Worm (Caenorhabditis elegans) whole organism, young adult: ENCODE data around the gene rsu-1.

Experiments used
- F10E7.11 ChIP-seq: sonication (generic microtip); optimal IDR thresholded peaks from 2 replicates; lab custom pipeline; 2017; ENCODE audit warnings: mild to moderate bottlenecking, missing genetic modification characterization, moderate library complexity, missing compliant biosample characterization
- F22D6.2 ChIP-seq: sonication (generic microtip); optimal IDR thresholded peaks from 2 replicates; lab custom pipeline; 2016; ENCODE audit warnings: mild to moderate bottlenecking, missing genetic modification characterization, missing compliant biosample characterization
- F23B12.7 ChIP-seq: sonication (generic microtip); optimal IDR thresholded peaks from 2 replicates; lab custom pipeline; 2017; ENCODE audit warnings: missing genetic modification characterization, mild to moderate bottlenecking, missing compliant biosample characterization, antibody characterized with exemption, moderate library complexity; ENCODE audit not compliant: insufficient read depth
- F52B5.7 ChIP-seq: sonication (generic microtip); optimal IDR thresholded peaks from 2 replicates; lab custom pipeline; 2016; ENCODE audit warnings: mild to moderate bottlenecking, missing genetic modification characterization, missing compliant biosample characterization
- F57C9.4 ChIP-seq: sonication (generic microtip); optimal IDR thresholded peaks from 2 replicates; lab custom pipeline; 2017; ENCODE audit warnings: mild to moderate bottlenecking, missing genetic modification characterization, missing compliant biosample characterization
- Y53G8AR.9 ChIP-seq: fragments of 200-800 bp; sonication (Bioruptor generic); conservative IDR thresholded peaks from 2 replicates; pipeline ENCODE4 v1.3.6; 2022; ENCODE audit warnings: missing genetic modification reagents, missing genetic modification characterization, missing compliant biosample characterization
- Y56A3A.18 ChIP-seq: fragments of 200-800 bp; sonication (Bioruptor generic); IDR thresholded peaks from 2 replicates; pipeline ENCODE4 v1.3.6; 2022; ENCODE audit warnings: missing genetic modification reagents, missing genetic modification characterization, missing compliant biosample characterization
- ZK185.1 ChIP-seq: sonication (generic microtip); optimal IDR thresholded peaks from 2 replicates; lab custom pipeline; 2016; ENCODE audit warnings: mild to moderate bottlenecking, missing genetic modification characterization, missing compliant biosample characterization; ENCODE audit not compliant: poor library complexity, severe bottlenecking
- akir-1 ChIP-seq: fragments of 200-800 bp; sonication (Bioruptor generic); optimal IDR thresholded peaks from 2 replicates; lab custom pipeline; 2018; ENCODE audit warnings: mild to moderate bottlenecking, missing genetic modification characterization, moderate library complexity, missing compliant biosample characterization
- aptf-3 ChIP-seq: fragments of 200-800 bp; sonication (Bioruptor generic); IDR thresholded peaks from 2 replicates; pipeline ENCODE4 v1.3.6; 2022; ENCODE audit warnings: missing genetic modification characterization, missing compliant biosample characterization
- attf-5 ChIP-seq: fragments of 200-800 bp; sonication (Bioruptor generic); optimal IDR thresholded peaks from 2 replicates; lab custom pipeline; 2018; ENCODE audit warnings: mild to moderate bottlenecking, missing genetic modification characterization, missing compliant biosample characterization
- bed-1 ChIP-seq: fragments of 200-800 bp; sonication (Bioruptor generic); IDR thresholded peaks from 2 replicates; pipeline ENCODE4 v1.3.6; 2022; ENCODE audit warnings: missing genetic modification reagents, missing genetic modification characterization, missing compliant biosample characterization
- cebp-1 ChIP-seq, 2 experiments: fragments of 200-800 bp in 1 of 2; sonication (Bioruptor generic) in 1 of 2; sonication (generic microtip) in 1 of 2; IDR thresholded peaks in 1 of 2; optimal IDR thresholded peaks in 1 of 2; 2 replicates each; pipeline versions ENCODE4 v1.3.6 to Lab custom; 2017 to 2022; ENCODE audit warnings: missing compliant biosample characterization in 2 of 2, missing genetic modification characterization in 2 of 2, mild to moderate bottlenecking in 1 of 2, missing genetic modification reagents in 1 of 2, moderate library complexity in 1 of 2
- ceh-27 ChIP-seq: fragments of 200-800 bp; sonication (Bioruptor generic); optimal IDR thresholded peaks from 2 replicates; lab custom pipeline; 2018; ENCODE audit warnings: mild to moderate bottlenecking, missing genetic modification characterization, moderate library complexity, missing compliant biosample characterization
- ceh-79 ChIP-seq: sonication (generic microtip); optimal IDR thresholded peaks from 2 replicates; lab custom pipeline; 2017; ENCODE audit warnings: mild to moderate bottlenecking, missing genetic modification characterization, missing compliant biosample characterization
- die-1 ChIP-seq: sonication (generic microtip); optimal IDR thresholded peaks from 2 replicates; lab custom pipeline; 2016; ENCODE audit warnings: missing genotype, mild to moderate bottlenecking, missing genetic modification characterization, missing compliant biosample characterization
- dox-1 ChIP-seq: fragments of 200-800 bp; sonication (Bioruptor generic); IDR thresholded peaks from 2 replicates; pipeline ENCODE4 v1.3.6; 2022; ENCODE audit warnings: missing genetic modification reagents, missing genetic modification characterization, missing compliant biosample characterization
- dpff-1 ChIP-seq: sonication (generic microtip); optimal IDR thresholded peaks from 2 replicates; lab custom pipeline; 2017; ENCODE audit warnings: mild to moderate bottlenecking, missing genetic modification characterization, missing compliant biosample characterization
- egrh-3 ChIP-seq: fragments of 200-800 bp; sonication (Bioruptor generic); IDR thresholded peaks from 2 replicates; pipeline ENCODE4 v1.3.6; 2022; ENCODE audit warnings: missing genetic modification reagents, missing genetic modification characterization, missing compliant biosample characterization
- ets-4 ChIP-seq: fragments of 200-800 bp; sonication (Bioruptor generic); optimal IDR thresholded peaks from 2 replicates; lab custom pipeline; 2018; ENCODE audit warnings: mild to moderate bottlenecking, missing genetic modification characterization, missing compliant biosample characterization
- hlh-12 ChIP-seq: sonication (generic microtip); optimal IDR thresholded peaks from 2 replicates; lab custom pipeline; 2016; ENCODE audit warnings: missing genetic modification characterization, missing compliant biosample characterization
- hmg-1.2 ChIP-seq: fragments of 200-800 bp; sonication (Bioruptor generic); IDR thresholded peaks from 2 replicates; pipeline ENCODE4 v1.3.6; 2022; ENCODE audit warnings: missing genetic modification reagents, missing genetic modification characterization, missing compliant biosample characterization
- hrde-1 ChIP-seq: sonication (generic microtip); optimal IDR thresholded peaks from 2 replicates; lab custom pipeline; 2016; ENCODE audit warnings: missing genetic modification characterization, mild to moderate bottlenecking, missing compliant biosample characterization, moderate library complexity, missing genotype, missing genetic modification reagents, borderline replicate concordance
- hsf-1 ChIP-seq: fragments of 200-800 bp; sonication (Bioruptor generic); IDR thresholded peaks from 2 replicates; pipeline ENCODE4 v1.3.6; 2022; ENCODE audit warnings: missing genetic modification reagents, missing genetic modification characterization, missing compliant biosample characterization
- lin-26 ChIP-seq: fragments of 200-800 bp; sonication (Bioruptor generic); IDR thresholded peaks from 2 replicates; pipeline ENCODE4 v1.3.6; 2022; ENCODE audit warnings: missing genetic modification reagents, missing genetic modification characterization, missing compliant biosample characterization
- lin-35 ChIP-seq, 3 experiments: fragments of 150-350 bp in 2 of 3; sonication (generic microtip) in 1 of 3; optimal IDR thresholded peaks; 2 replicates each; lab custom pipeline; 2014 to 2018; ENCODE audit warnings: missing biosample characterization in 3 of 3, missing genetic modification characterization in 3 of 3, missing genetic modification reagents in 3 of 3
- lin-40 ChIP-seq: sonication (generic microtip); optimal IDR thresholded peaks from 2 replicates; lab custom pipeline; 2016; ENCODE audit warnings: missing genetic modification characterization, mild to moderate bottlenecking, missing compliant biosample characterization, missing genotype, missing genetic modification reagents
- lin-54 ChIP-seq: fragments of 200-800 bp; sonication (Bioruptor generic); optimal IDR thresholded peaks from 2 replicates; lab custom pipeline; 2018; ENCODE audit warnings: mild to moderate bottlenecking, missing genetic modification characterization, missing compliant biosample characterization
- madf-10 ChIP-seq: sonication (generic microtip); optimal IDR thresholded peaks from 2 replicates; lab custom pipeline; 2016; ENCODE audit warnings: mild to moderate bottlenecking, missing genetic modification characterization, missing compliant biosample characterization
- mcd-1 ChIP-seq: fragments of 200-800 bp; sonication (Bioruptor generic); IDR thresholded peaks from 2 replicates; pipeline ENCODE4 v1.3.6; 2022; ENCODE audit warnings: missing genetic modification reagents, missing genetic modification characterization, missing compliant biosample characterization
- nfya-1 ChIP-seq: sonication (generic microtip); optimal IDR thresholded peaks from 2 replicates; lab custom pipeline; 2017; ENCODE audit warnings: antibody characterized with exemption, missing compliant biosample characterization, missing genetic modification characterization, borderline replicate concordance; ENCODE audit not compliant: insufficient read depth
- nhr-27 ChIP-seq: fragments of 200-800 bp; sonication (Bioruptor generic); optimal IDR thresholded peaks from 2 replicates; lab custom pipeline; 2018; ENCODE audit warnings: mild to moderate bottlenecking, missing genetic modification characterization, moderate library complexity, missing compliant biosample characterization
- nhr-80 ChIP-seq: sonication (generic microtip); optimal IDR thresholded peaks from 2 replicates; lab custom pipeline; 2016; ENCODE audit warnings: missing genetic modification characterization, missing compliant biosample characterization
- pbrm-1 ChIP-seq: fragments of 200-800 bp; sonication (Bioruptor generic); IDR thresholded peaks from 2 replicates; pipeline ENCODE4 v1.3.6; 2022; ENCODE audit warnings: missing genetic modification reagents, missing genetic modification characterization, missing compliant biosample characterization
- rcor-1 ChIP-seq: fragments of 200-800 bp; sonication (Bioruptor generic); IDR thresholded peaks from 2 replicates; pipeline ENCODE4 v1.3.6; 2022; ENCODE audit warnings: missing genetic modification reagents, missing genetic modification characterization, missing compliant biosample characterization
- repo-1 ChIP-seq: sonication (generic microtip); optimal IDR thresholded peaks from 2 replicates; lab custom pipeline; 2017; ENCODE audit warnings: mild to moderate bottlenecking, missing genetic modification characterization, missing compliant biosample characterization
- snpc-3.4 ChIP-seq: sonication (generic microtip); optimal IDR thresholded peaks from 2 replicates; lab custom pipeline; 2017; ENCODE audit warnings: missing genetic modification characterization, mild to moderate bottlenecking, missing compliant biosample characterization, antibody characterized with exemption, moderate library complexity, missing genotype, missing genetic modification reagents
- somi-1 ChIP-seq: fragments of 200-800 bp; sonication (Bioruptor generic); optimal IDR thresholded peaks from 2 replicates; lab custom pipeline; 2018; ENCODE audit warnings: mild to moderate bottlenecking, missing genetic modification characterization, missing compliant biosample characterization
- tbx-9 ChIP-seq: sonication (generic microtip); optimal IDR thresholded peaks from 2 replicates; lab custom pipeline; 2016; ENCODE audit warnings: borderline replicate concordance, missing genetic modification characterization, inconsistent platforms, missing compliant biosample characterization
- unc-130 ChIP-seq: sonication (generic microtip); optimal IDR thresholded peaks from 2 replicates; lab custom pipeline; 2016; ENCODE audit warnings: missing genetic modification reagents, missing genetic modification characterization, missing compliant biosample characterization
- ztf-18 ChIP-seq: sonication (generic microtip); optimal IDR thresholded peaks from 2 replicates; lab custom pipeline; 2016; ENCODE audit warnings: missing genotype, mild to moderate bottlenecking, missing genetic modification characterization, missing compliant biosample characterization
- ztf-25 ChIP-seq: fragments of 200-800 bp; sonication (Bioruptor generic); IDR thresholded peaks from 2 replicates; pipeline ENCODE4 v1.3.6; 2022; ENCODE audit warnings: missing genetic modification reagents, missing genetic modification characterization, missing compliant biosample characterization

The rsu-1 gene

ce11 chrIII:3471403-3472053, at the start of gene rsu-1:
rsu-1 (plus strand) TSS chrIII:3472003.
- TF ChIP-seq hlh-12 (tag; lab: Kevin White, UChicago) (no peak), egrh-3 (0 out of 2 replicates have a peak, but pooled peaks have one; percentile 18), lin-40 (tag; lab: Kevin White, UChicago) (peak; percentile 50), tbx-9 (tag; lab: Kevin White, UChicago) (no peak), mcd-1 (GFP tag; lab: Robert Waterston, UW) (no peak), lin-54 (GFP tag; lab: Kevin White, UChicago) (peak; percentile 15), Y53G8AR.9 (GFP tag; lab: Robert Waterston, UW) (0 out of 2 replicates have a peak, but pooled peaks have one; percentile 12), ceh-27 (GFP tag; lab: Kevin White, UChicago) (peak; percentile 14), cebp-1 (GFP tag; IDR thresholded peaks at IDR 0.05; lab: Robert Waterston, UW) (no peak), cebp-1 (tag; optimal IDR thresholded peaks at IDR 0.05; lab: Kevin White, UChicago) (peak; percentile 56), nhr-27 (tag; lab: Kevin White, UChicago) (no peak), madf-10 (tag; lab: Kevin White, UChicago) (no peak), snpc-3.4 (peak; percentile 25), lin-35 (GFP tag; optimal IDR thresholded peaks at IDR 0.05; lab: Kevin White, UChicago) (peak in 1 of 3 experiments; percentile 24), dox-1 (peak; percentile 34; the same call in 1 of the 2 replicates), attf-5 (GFP tag; lab: Kevin White, UChicago) (peak; percentile 31), ZK185.1 (tag; lab: Kevin White, UChicago) (peak; percentile 64), hmg-1.2 (GFP tag; lab: Robert Waterston, UW) (peak; percentile 83), bed-1 (no peak), Y56A3A.18 (GFP tag; lab: Robert Waterston, UW) (peak; percentile 28; the same call in 1 of the 2 replicates), nhr-80 (tag; lab: Kevin White, UChicago) (peak; percentile 58)

- TF ChIP-seq die-1 (tag; lab: Kevin White, UChicago) (no peak), F22D6.2 (no peak), ztf-25 (GFP tag; lab: Robert Waterston, UW) (no peak)
Observed at ce11 chrIII:3423924-3424323, 47.9 kb upstream of the rsu-1 start.

- TF ChIP-seq nfya-1 = no peak
- TF ChIP-seq F57C9.4 (tag; lab: Kevin White, UChicago) = no peak
- TF ChIP-seq F52B5.7 (tag; lab: Kevin White, UChicago) = no peak
- TF ChIP-seq F10E7.11 (tag; lab: Kevin White, UChicago) = no peak
- TF ChIP-seq ceh-79 (tag; lab: Kevin White, UChicago) = no peak
Observed at ce11 chrIII:3425438-3425837, 46.4 kb upstream of the rsu-1 start, which contains the start of gene metl-18. metl-18 (plus strand) TSS chrIII:3425738.

- peak; percentile 69; the same call in 1 of the 2 replicates for TF ChIP-seq pbrm-1 (GFP tag; lab: Robert Waterston, UW)
- TF ChIP-seq egrh-3 = peak; percentile 64; the same call in 1 of the 2 replicates
- peak; percentile 85; the same call in 1 of the 2 replicates for TF ChIP-seq aptf-3 (GFP tag; lab: Robert Waterston, UW)
- no peak for TF ChIP-seq F23B12.7
- no peak for TF ChIP-seq dpff-1
- TF ChIP-seq unc-130 (GFP tag; lab: Kevin White, UChicago) = no peak
- TF ChIP-seq hlh-12 (tag; lab: Kevin White, UChicago) = no peak
- TF ChIP-seq ztf-18 (tag; lab: Kevin White, UChicago) = peak; percentile 36
- TF ChIP-seq ets-4 = no peak
- no peak for TF ChIP-seq rcor-1 (GFP tag; lab: Robert Waterston, UW)
- TF ChIP-seq somi-1 (GFP tag; lab: Kevin White, UChicago) = no peak
- no peak for TF ChIP-seq hsf-1 (GFP tag; lab: Robert Waterston, UW)
- no peak for TF ChIP-seq akir-1 (GFP tag; lab: Kevin White, UChicago)
- peak; percentile 2 for TF ChIP-seq hrde-1
- no peak for TF ChIP-seq lin-35 (GFP tag; optimal IDR thresholded peaks at IDR 0.05; lab: Kevin White, UChicago)
- TF ChIP-seq lin-26 (GFP tag; lab: Robert Waterston, UW) = peak; percentile 88
- peak; percentile 74; the same call in 1 of the 2 replicates for TF ChIP-seq dox-1
- TF ChIP-seq repo-1 (tag; lab: Kevin White, UChicago) = peak; percentile 43
Observed at ce11 chrIII:3426741-3427140, 45.1 kb upstream of the rsu-1 start.
